Worm (Caenorhabditis elegans) whole organism, late embryonic: ENCODE data around the gene ZC443.7.

Source experiments
- ama-1 ChIP-seq: fragments of 150-350 bp; optimal IDR thresholded peaks from 2 replicates; lab custom pipeline; 2014
- dmd-4 ChIP-seq: sonication (generic microtip); optimal IDR thresholded peaks from 2 replicates; lab custom pipeline; 2016; ENCODE audit warnings: borderline replicate concordance, missing genetic modification characterization, missing compliant biosample characterization
- nfya-1 ChIP-seq: sonication (generic microtip); optimal IDR thresholded peaks from 2 replicates; lab custom pipeline; 2017; ENCODE audit warnings: missing genetic modification characterization, mild to moderate bottlenecking, missing compliant biosample characterization, antibody characterized with exemption, moderate library complexity

DNA sequence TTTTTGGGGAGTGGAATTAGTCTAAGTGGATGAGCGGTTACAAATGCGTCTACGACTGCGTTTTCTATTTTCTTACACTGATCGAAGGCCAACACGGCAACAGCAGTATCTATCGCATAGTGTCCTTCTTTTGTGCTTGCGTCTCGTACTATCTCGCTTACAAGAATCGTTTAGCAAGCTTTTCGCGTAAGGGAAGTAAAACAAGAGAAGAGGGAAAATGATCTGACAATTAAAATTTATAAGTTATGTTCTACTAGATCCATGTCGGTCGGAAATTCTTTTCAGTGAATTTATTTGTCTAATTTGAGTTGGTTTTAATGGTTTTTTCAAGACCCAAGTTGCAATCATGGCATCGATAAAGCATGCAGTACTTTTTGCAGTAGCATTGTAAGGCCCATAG lies 19.3 kb upstream of the ZC443.7 start, which contains the start of gene fkb-4:
- TF ChIP-seq dmd-4 (tag; lab: Kevin White, UChicago), result no peak
- no peak for TF ChIP-seq nfya-1 (tag; lab: Kevin White, UChicago)
- no peak for TF ChIP-seq ama-1 (lab: Kevin White, UChicago)
